Worm (Caenorhabditis elegans): ENCODE measurements around the gene B0507.3.
"Not testable (repeated sequence)": the region's sequence is repeated elsewhere in the genome, so short reads cannot be mapped to it uniquely, and the experiment has no call there.

B0507.3 gene

ce11 chrV:8726228-8726627, 42.5 kb upstream of the B0507.3 start, which contains the start of gene droe-8:
TSS of gene droe-8 (plus strand) at chrV:8726528.
- TF ChIP-seq lsy-2, ceh-16, lin-11 (tag; optimal IDR thresholded peaks at IDR 0.05): not testable (repeated sequence)

- TF ChIP-seq egl-27 (tag; optimal IDR thresholded peaks at IDR 0.05): no peak
- no peak for TF ChIP-seq nhr-21 (tag; optimal IDR thresholded peaks at IDR 0.05)
Measured at ce11 chrV:8727077-8727476, 41.6 kb upstream of the B0507.3 start, which contains the start of gene ZC196.9. TSS of gene ZC196.9 (minus strand) at chrV:8727177.

ce11 chrV:8729100-8729499, 39.6 kb upstream of the B0507.3 start, which contains the start of gene ZC196.5:
TSS of gene ZC196.5 (plus strand) at chrV:8729400.
- TF ChIP-seq blmp-1 (tag; optimal IDR thresholded peaks at IDR 0.05; ENCODE audit: insufficient read depth) (no peak), sem-4 (tag; optimal IDR thresholded peaks at IDR 0.05) (no peak), nhr-21 (tag; optimal IDR thresholded peaks at IDR 0.05) (no peak)

- TF ChIP-seq nhr-77 (tag; optimal IDR thresholded peaks at IDR 0.05) (no peak), nhr-12 (tag; optimal IDR thresholded peaks at IDR 0.05) (no peak), Y55F3AM.14 (GFP tag; optimal IDR thresholded peaks at IDR 0.05) (no peak), nhr-6 (tag; optimal IDR thresholded peaks at IDR 0.05) (no peak), fos-1 (tag; optimal IDR thresholded peaks at IDR 0.05) (peak; percentile 20)
Measured at ce11 chrV:8730991-8731390, 37.7 kb upstream of the B0507.3 start.

- TF ChIP-seq zag-1 (tag; optimal IDR thresholded peaks at IDR 0.05) (no peak), fos-1 (tag; optimal IDR thresholded peaks at IDR 0.05) (peak; percentile 45), nhr-23 (tag; optimal IDR thresholded peaks at IDR 0.05) (no peak), skn-1 (tag; optimal IDR thresholded peaks at IDR 0.05) (no peak), crh-2 (tag; optimal IDR thresholded peaks at IDR 0.05) (no peak), nhr-12 (tag; optimal IDR thresholded peaks at IDR 0.05) (no peak), blmp-1 (tag; optimal IDR thresholded peaks at IDR 0.05; ENCODE audit: insufficient read depth) (no peak), ceh-16 (tag; optimal IDR thresholded peaks at IDR 0.05) (no peak)
Measured at ce11 chrV:8732934-8733333, 35.8 kb upstream of the B0507.3 start, which contains the start of gene ZC196.4. TSS of gene ZC196.4 (plus strand) at chrV:8733106.

- TF ChIP-seq mab-5 (tag; optimal IDR thresholded peaks at IDR 0.05): no peak
- TF ChIP-seq nhr-12 (tag; optimal IDR thresholded peaks at IDR 0.05): no peak
- TF ChIP-seq elt-1 (tag; optimal IDR thresholded peaks at IDR 0.05): no peak
- no peak for TF ChIP-seq peb-1 (tag; optimal IDR thresholded peaks at IDR 0.05)
- TF ChIP-seq nhr-25 (tag; optimal IDR thresholded peaks at IDR 0.05): no peak
- no peak for TF ChIP-seq unc-55 (GFP tag; optimal IDR thresholded peaks at IDR 0.05)
- no peak for TF ChIP-seq nhr-23 (tag; optimal IDR thresholded peaks at IDR 0.05)
- TF ChIP-seq nhr-6 (tag; optimal IDR thresholded peaks at IDR 0.05): no peak
- no peak for TF ChIP-seq unc-62 (GFP tag; optimal IDR thresholded peaks at IDR 0.05)
- TF ChIP-seq nhr-11 (tag; optimal IDR thresholded peaks at IDR 0.05): no peak
- TF ChIP-seq sma-3 (GFP tag; optimal IDR thresholded peaks at IDR 0.05): no peak
- no peak for TF ChIP-seq zag-1 (tag; optimal IDR thresholded peaks at IDR 0.05)
- no peak for TF ChIP-seq crh-2 (tag; optimal IDR thresholded peaks at IDR 0.05)
- TF ChIP-seq dmd-4 (tag; optimal IDR thresholded peaks at IDR 0.05): no peak
- no peak for TF ChIP-seq ztf-1 (GFP tag; conservative IDR thresholded peaks at IDR 0.05)
- no peak for TF ChIP-seq egl-27 (tag; optimal IDR thresholded peaks at IDR 0.05)
Measured at ce11 chrV:8736369-8736768, 32.3 kb upstream of the B0507.3 start, which contains the start of gene ZC196.3. TSS of gene ZC196.3 (plus strand) at chrV:8736669.

ce11 chrV:8739136-8739535, 29.6 kb upstream of the B0507.3 start, which contains the start of gene ZC196.2:
TSS of gene ZC196.2 (plus strand) at chrV:8739436.
- TF ChIP-seq nhr-77 (tag; optimal IDR thresholded peaks at IDR 0.05) (no peak), Y55F3AM.14 (GFP tag; optimal IDR thresholded peaks at IDR 0.05) (no peak), nhr-11 (tag; optimal IDR thresholded peaks at IDR 0.05) (no peak)

- TF ChIP-seq Y55F3AM.14 (GFP tag; optimal IDR thresholded peaks at IDR 0.05): no peak
- TF ChIP-seq elt-3 (tag; optimal IDR thresholded peaks at IDR 0.05): no peak
- TF ChIP-seq crh-2 (tag; optimal IDR thresholded peaks at IDR 0.05): no peak
- no peak for TF ChIP-seq nhr-21 (tag; optimal IDR thresholded peaks at IDR 0.05)
- TF ChIP-seq sma-3 (GFP tag; optimal IDR thresholded peaks at IDR 0.05): no peak
- no peak for TF ChIP-seq ztf-11 (tag; optimal IDR thresholded peaks at IDR 0.05)
- TF ChIP-seq lin-11 (tag; optimal IDR thresholded peaks at IDR 0.05): no peak
- no peak for TF ChIP-seq nhr-23 (tag; optimal IDR thresholded peaks at IDR 0.05)
- no peak for TF ChIP-seq lin-13 (GFP tag; optimal IDR thresholded peaks at IDR 0.05)
- no peak for TF ChIP-seq gmeb-1 (tag; optimal IDR thresholded peaks at IDR 0.05)
- TF ChIP-seq unc-39 (tag; optimal IDR thresholded peaks at IDR 0.05): no peak
- no peak for TF ChIP-seq ceh-82 (tag; optimal IDR thresholded peaks at IDR 0.05)
- no peak for TF ChIP-seq nhr-11 (tag; optimal IDR thresholded peaks at IDR 0.05)
- TF ChIP-seq nhr-12 (tag; optimal IDR thresholded peaks at IDR 0.05): no peak
- TF ChIP-seq lin-39 (tag; optimal IDR thresholded peaks at IDR 0.05): no peak
- TF ChIP-seq ztf-4 (tag; optimal IDR thresholded peaks at IDR 0.05): no peak
Measured at ce11 chrV:8745858-8746257, 22.9 kb upstream of the B0507.3 start, which contains the start of gene B0507.6. TSS of gene B0507.6 (plus strand) at chrV:8746158.
